Fruit fly (Drosophila melanogaster): ENCODE data around the gene CG17672.

Gene CG17672

DNA sequence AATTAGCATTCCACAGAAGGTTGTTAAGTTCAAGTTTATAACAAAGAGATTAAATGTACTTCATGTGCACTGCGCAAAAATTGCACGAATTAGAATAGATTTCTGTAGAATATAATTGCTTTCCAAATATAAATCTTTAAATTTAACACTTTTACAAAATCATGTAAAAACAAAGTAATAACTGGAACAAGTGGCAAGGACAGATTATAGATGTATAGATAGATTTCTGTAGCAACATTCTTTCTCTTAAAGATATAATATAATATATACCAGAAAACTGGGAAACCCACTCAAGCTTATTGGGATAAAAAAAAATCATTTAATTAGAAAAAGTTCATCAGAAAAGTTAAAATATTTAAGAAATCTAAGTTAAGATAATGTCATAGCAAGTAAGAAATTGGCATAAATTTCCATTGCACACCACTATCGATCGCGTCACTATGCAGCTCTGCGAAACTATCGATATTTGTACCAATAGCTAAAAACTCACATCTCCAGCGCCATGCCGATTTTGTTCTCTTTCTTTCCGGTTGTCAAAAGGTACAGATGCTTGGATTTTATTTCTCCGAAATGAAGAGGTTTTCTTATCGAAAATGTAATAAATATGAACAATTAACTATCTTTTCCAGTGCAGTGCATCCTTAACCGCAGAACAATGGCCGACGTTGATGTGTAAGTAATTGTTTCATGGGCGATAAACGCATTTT, 5.8 kb upstream of the CG17672 start, which contains the start of gene RpS12 (continued):
- TF ChIP-seq en (GFP tag; optimal IDR thresholded peaks at IDR 0.05) (peak; percentile 73), CG6689 (GFP tag; IDR thresholded peaks at IDR 0.05) (peak; percentile 36; the same call in 1 of the 2 replicates), onecut (GFP tag; IDR thresholded peaks at IDR 0.05) (peak; percentile 83), C15 (GFP tag; IDR thresholded peaks at IDR 0.05) (0 out of 3 replicates have a peak, but pooled peaks have one; percentile 5), CG17912 (GFP tag; optimal IDR thresholded peaks at IDR 0.05) (peak; percentile 82), Med (GFP tag) (peak; percentile 98), Hr51 (GFP tag; optimal IDR thresholded peaks at IDR 0.05) (peak; percentile 56 to 74), CG12071 (GFP tag; optimal IDR thresholded peaks at IDR 0.05) (peak; percentile 87), CG9437 (GFP tag; optimal IDR thresholded peaks at IDR 0.05) (peak; percentile 47), hb (GFP tag; IDR thresholded peaks at IDR 0.05; ENCODE audit: partially characterized antibody) (peak; percentile 82), dysf (GFP tag; IDR thresholded peaks at IDR 0.05) (peak; percentile 69), chm (GFP tag; IDR thresholded peaks at IDR 0.05) (peak; percentile 92), Xbp1 (GFP tag; optimal IDR thresholded peaks at IDR 0.05) (peak; percentile 79), CG7839 (tag; optimal IDR thresholded peaks at IDR 0.05) (peak; percentile 70), Opbp (GFP tag; IDR thresholded peaks at IDR 0.05; ENCODE audit: partially characterized antibody) (peak; percentile 90), CTCF (GFP tag; optimal IDR thresholded peaks at IDR 0.05) (peak; percentile 45), CG15479 (GFP tag; optimal IDR thresholded peaks at IDR 0.05) (no peak), Dfd (GFP tag; optimal IDR thresholded peaks at IDR 0.05) (no peak), CG10543 (GFP tag; optimal IDR thresholded peaks at IDR 0.05) (peak; percentile 63), Nf-YA (GFP tag; IDR thresholded peaks at IDR 0.05) (peak; percentile 58), emc (GFP tag; optimal IDR thresholded peaks at IDR 0.05) (peak; percentile 76), pb (GFP tag; optimal IDR thresholded peaks at IDR 0.05) (peak; percentile 72), HmgD (GFP tag; optimal IDR thresholded peaks at IDR 0.05) (peak; percentile 69), eve (GFP tag; optimal IDR thresholded peaks at IDR 0.05) (peak in 1 of 2 experiments; percentile 81), run (tag; optimal IDR thresholded peaks at IDR 0.05) (peak; percentile 19), Neu2 (GFP tag; optimal IDR thresholded peaks at IDR 0.05; ENCODE audit: borderline replicate concordance) (peak; percentile 21), zfh2 (GFP tag; optimal IDR thresholded peaks at IDR 0.05) (peak; percentile 78), pfk (GFP tag; optimal IDR thresholded peaks at IDR 0.05) (peak; percentile 66), CG15073 (GFP tag; optimal IDR thresholded peaks at IDR 0.05) (no peak), CG11085 (GFP tag; IDR thresholded peaks at IDR 0.05) (peak; percentile 71; the same call in 1 of the 2 replicates), NK7.1 (GFP tag; optimal IDR thresholded peaks at IDR 0.05) (peak; percentile 63), CG17385 (GFP tag; optimal IDR thresholded peaks at IDR 0.05) (peak; percentile 78), CG1233 (GFP tag; optimal IDR thresholded peaks at IDR 0.05) (peak; percentile 77), z (GFP tag; IDR thresholded peaks at IDR 0.05) (no peak), CG5953 (GFP tag; IDR thresholded peaks at IDR 0.05) (peak; percentile 88), CG1792 (GFP tag; optimal IDR thresholded peaks at IDR 0.05) (peak; percentile 62), prd (optimal IDR thresholded peaks at IDR 0.05) (no peak), prd (GFP tag; IDR thresholded peaks at IDR 0.05) (peak; percentile 48; the same call in 2 of the 3 replicates), Hr3 (GFP tag; optimal IDR thresholded peaks at IDR 0.05) (peak; percentile 55), Oli (tag; optimal IDR thresholded peaks at IDR 0.05) (peak; percentile 60), Ets65A (GFP tag) (peak; percentile 99), CG16815 (GFP tag; optimal IDR thresholded peaks at IDR 0.05) (peak; percentile 11), CG3995 (GFP tag; optimal IDR thresholded peaks at IDR 0.05) (peak; percentile 65), CG7556 (GFP tag; optimal IDR thresholded peaks at IDR 0.05) (peak; percentile 12), CG7987 (GFP tag; optimal IDR thresholded peaks at IDR 0.05) (peak; percentile 94), CG6175 (GFP tag; IDR thresholded peaks at IDR 0.05) (peak; percentile 62; the same call in 2 of the 3 replicates), CG31365 (tag; optimal IDR thresholded peaks at IDR 0.05) (peak; percentile 79), ci (GFP tag; IDR thresholded peaks at IDR 0.05) (peak; percentile 95), Eip74EF (GFP tag; optimal IDR thresholded peaks at IDR 0.05) (peak in 1 of 2 experiments; percentile 48), Atf6 (GFP tag; IDR thresholded peaks at IDR 0.05) (peak; percentile 73)

Measured in whole organism, embryonic.